Worm (Caenorhabditis elegans) whole organism, young adult: Measurements from ENCODE around the gene C53D6.7.

ENCODE experiments used
- B0261.1 ChIP-seq: sonication (generic microtip); optimal IDR thresholded peaks from 2 replicates; lab custom pipeline; 2016; ENCODE audit warnings: mild to moderate bottlenecking, missing genetic modification characterization, moderate library complexity, missing compliant biosample characterization
- Y53G8AR.9 ChIP-seq: fragments of 200-800 bp; sonication (Bioruptor generic); conservative IDR thresholded peaks from 2 replicates; pipeline ENCODE4 v1.3.6; 2022; ENCODE audit warnings: missing genetic modification reagents, missing genetic modification characterization, missing compliant biosample characterization
- him-1 ChIP-seq: sonication (generic microtip); optimal IDR thresholded peaks from 2 replicates; lab custom pipeline; 2016; ENCODE audit warnings: missing genotype, missing genetic modification reagents, missing genetic modification characterization, missing compliant biosample characterization
- let-526 ChIP-seq: fragments of 200-800 bp; sonication (Bioruptor generic); IDR thresholded peaks from 2 replicates; pipeline ENCODE4 v1.3.6; 2022; ENCODE audit warnings: missing genetic modification reagents, missing genetic modification characterization, missing compliant biosample characterization
- lin-35 ChIP-seq, 3 experiments: fragments of 150-350 bp in 2 of 3; sonication (generic microtip) in 1 of 3; optimal IDR thresholded peaks; 2 replicates each; lab custom pipeline; 2014 to 2018; ENCODE audit warnings: missing biosample characterization in 3 of 3, missing genetic modification characterization in 3 of 3, missing genetic modification reagents in 3 of 3
- mes-4 ChIP-seq: sonication (generic microtip); optimal IDR thresholded peaks from 2 replicates; lab custom pipeline; 2016; ENCODE audit warnings: missing genotype, missing genetic modification characterization, missing compliant biosample characterization
- pbrm-1 ChIP-seq: fragments of 200-800 bp; sonication (Bioruptor generic); IDR thresholded peaks from 2 replicates; pipeline ENCODE4 v1.3.6; 2022; ENCODE audit warnings: missing genetic modification reagents, missing genetic modification characterization, missing compliant biosample characterization
- snpc-1.1 ChIP-seq: sonication (generic microtip); optimal IDR thresholded peaks from 2 replicates; lab custom pipeline; 2017; ENCODE audit warnings: missing genetic modification characterization, mild to moderate bottlenecking, missing compliant biosample characterization, antibody characterized with exemption, moderate library complexity, missing genotype, missing genetic modification reagents; ENCODE audit not compliant: insufficient read depth
- unc-62 ChIP-seq: fragments of 150-350 bp; optimal IDR thresholded peaks from 2 replicates; lab custom pipeline; 2014; ENCODE audit warnings: missing biosample characterization, missing genetic modification reagents, missing genetic modification characterization

DNA sequence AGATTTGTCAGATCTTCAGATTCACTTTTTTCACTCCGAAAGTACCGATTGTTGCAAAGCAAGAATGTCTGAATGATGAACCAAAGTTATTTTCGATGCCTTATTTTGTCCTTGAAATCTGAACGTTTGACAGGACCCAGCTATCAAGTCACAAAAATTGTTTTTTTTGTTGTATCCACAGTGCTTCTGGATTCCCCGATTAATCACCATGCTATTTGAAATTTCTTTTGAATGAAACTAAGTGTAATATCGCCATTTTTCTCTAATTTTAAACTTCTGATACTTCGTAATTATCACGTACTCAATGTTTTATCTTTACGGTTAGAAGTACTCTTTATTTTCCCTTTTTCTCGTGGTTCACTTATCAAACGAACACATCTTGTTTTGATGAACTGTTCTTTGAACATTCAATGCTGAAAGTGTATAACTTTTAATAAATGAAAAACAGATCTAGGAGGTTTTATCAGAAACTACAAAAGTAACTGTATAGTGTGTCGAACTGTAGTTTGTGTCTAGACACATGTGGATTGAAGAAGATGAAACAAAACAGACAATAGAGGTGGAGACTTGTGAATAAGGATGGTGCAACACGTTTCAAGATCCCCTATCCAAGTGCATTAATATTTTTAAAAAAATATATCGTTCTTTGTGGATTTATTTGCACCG lies 14.7 kb upstream of the C53D6.7 start:
- no peak for TF ChIP-seq let-526 (GFP tag; lab: Robert Waterston, UW)
- TF ChIP-seq Y53G8AR.9 (GFP tag; lab: Robert Waterston, UW) = no peak
- no peak for TF ChIP-seq lin-35 (GFP tag; optimal IDR thresholded peaks at IDR 0.05; lab: Kevin White, UChicago)
- TF ChIP-seq him-1 (tag; lab: Kevin White, UChicago) = no peak
- no peak for TF ChIP-seq unc-62 (GFP tag; lab: Kevin White, UChicago)
- no peak for TF ChIP-seq mes-4
- TF ChIP-seq snpc-1.1 (tag; lab: Kevin White, UChicago) = no peak
- TF ChIP-seq pbrm-1 (GFP tag; lab: Robert Waterston, UW) = no peak
- TF ChIP-seq B0261.1 (tag; lab: Kevin White, UChicago) = no peak
